Fruit fly (Drosophila melanogaster) whole organism, adult: Measurements from ENCODE around the gene CG15177.

Experiments used
- CG11617 ChIP-seq: fragments of 200-800 bp; sonication (Bioruptor generic); optimal IDR thresholded peaks from 2 replicates; lab custom pipeline; 2017; ENCODE audit warnings: mild to moderate bottlenecking, missing biosample characterization, missing genetic modification reagents, missing genetic modification characterization
- CG12768 ChIP-seq: fragments of 200-800 bp; sonication (Bioruptor generic); optimal IDR thresholded peaks from 2 replicates; lab custom pipeline; 2017; ENCODE audit warnings: missing biosample characterization, missing genetic modification characterization, mild to moderate bottlenecking, moderate library complexity, missing genetic modification reagents
- CG5204 ChIP-seq: fragments of 200-800 bp; sonication (Bioruptor generic); optimal IDR thresholded peaks from 2 replicates; lab custom pipeline; 2016; ENCODE audit warnings: missing biosample characterization, missing genetic modification characterization
- Mnt ChIP-seq: fragments of 200-800 bp; sonication (Bioruptor generic); optimal IDR thresholded peaks from 2 replicates; lab custom pipeline; 2016; ENCODE audit warnings: missing biosample characterization, mild to moderate bottlenecking, missing genetic modification characterization
- kay ChIP-seq: fragments of 200-800 bp; sonication (Bioruptor generic); peaks from one replicate; lab custom pipeline; 2016; ENCODE audit warnings: missing biosample characterization, missing genetic modification characterization, borderline replicate concordance

- no peak for TF ChIP-seq CG12768 (GFP tag; lab: Kevin White, UChicago)
- no peak for TF ChIP-seq CG5204
- TF ChIP-seq kay (GFP tag; lab: Kevin White, UChicago): no peak
- no peak for TF ChIP-seq Mnt (GFP tag; lab: Kevin White, UChicago)
- no peak for TF ChIP-seq CG11617 (GFP tag; lab: Kevin White, UChicago)
Measured at dm6 chr3R:6597922-6598321, 31.2 kb downstream of the CG15177 start, which contains the start of gene CG1138.
